Worm (Caenorhabditis elegans) whole organism, early embryonic: ENCODE measurements around the gene W04G3.7.

ENCODE experiments used
- F13C5.2 ChIP-seq: sonication (generic microtip); optimal IDR thresholded peaks from 2 replicates; lab custom pipeline; 2017; ENCODE audit warnings: mild to moderate bottlenecking, missing genetic modification characterization, inconsistent platforms, missing compliant biosample characterization
- aly-1 ChIP-seq: sonication (generic microtip); optimal IDR thresholded peaks from 2 replicates; lab custom pipeline; 2016; ENCODE audit warnings: missing genetic modification characterization, missing compliant biosample characterization
- ama-1 ChIP-seq: fragments of 150-350 bp; optimal IDR thresholded peaks from 2 replicates; lab custom pipeline; 2014
- ceh-13 ChIP-seq: fragments of 200-800 bp; sonication (Bioruptor generic); optimal IDR thresholded peaks from 2 replicates; lab custom pipeline; 2018; ENCODE audit warnings: mild to moderate bottlenecking, missing genetic modification characterization, missing compliant biosample characterization
- ceh-36 ChIP-seq: sonication (generic microtip); optimal IDR thresholded peaks from 2 replicates; lab custom pipeline; 2016; ENCODE audit warnings: missing genetic modification characterization, inconsistent platforms, missing compliant biosample characterization
- flt-1 ChIP-seq: fragments of 200-800 bp; sonication (Bioruptor generic); IDR thresholded peaks from 2 replicates; pipeline ENCODE4 v1.3.6; 2022; ENCODE audit warnings: missing genetic modification characterization, missing compliant biosample characterization
- hmbx-1 ChIP-seq: sonication (generic microtip); optimal IDR thresholded peaks from 2 replicates; lab custom pipeline; 2016; ENCODE audit warnings: mild to moderate bottlenecking, missing genetic modification characterization, missing compliant biosample characterization
- hmg-4 ChIP-seq: fragments of 200-800 bp; sonication (Bioruptor generic); optimal IDR thresholded peaks from 2 replicates; lab custom pipeline; 2018; ENCODE audit warnings: mild to moderate bottlenecking, missing genetic modification characterization, missing compliant biosample characterization
- hnd-1 ChIP-seq: sonication (generic microtip); optimal IDR thresholded peaks from 2 replicates; lab custom pipeline; 2016; ENCODE audit warnings: missing genetic modification characterization, missing compliant biosample characterization
- pes-1 ChIP-seq: fragments of 200-800 bp; sonication (Bioruptor generic); IDR thresholded peaks from 2 replicates; pipeline ENCODE4 v1.3.6; 2022; ENCODE audit warnings: missing genetic modification reagents, missing genetic modification characterization, missing compliant biosample characterization
- scrt-1 ChIP-seq: fragments of 200-800 bp; sonication (Bioruptor generic); IDR thresholded peaks from 2 replicates; pipeline ENCODE4 v1.3.6; 2022; ENCODE audit warnings: missing genetic modification characterization, missing compliant biosample characterization
- sea-1 ChIP-seq: fragments of 200-800 bp; sonication (Bioruptor generic); conservative IDR thresholded peaks from 2 replicates; pipeline ENCODE4 v1.3.6; 2022; ENCODE audit warnings: missing genetic modification characterization, missing compliant biosample characterization
- tbx-37 ChIP-seq: fragments of 200-800 bp; sonication (Bioruptor generic); conservative IDR thresholded peaks from 2 replicates; pipeline ENCODE4 v1.3.6; 2022; ENCODE audit warnings: missing genetic modification reagents, missing genetic modification characterization, missing compliant biosample characterization
- tra-4 ChIP-seq: sonication (generic microtip); optimal IDR thresholded peaks from 2 replicates; lab custom pipeline; 2017; ENCODE audit warnings: missing genetic modification characterization, missing compliant biosample characterization

DNA sequence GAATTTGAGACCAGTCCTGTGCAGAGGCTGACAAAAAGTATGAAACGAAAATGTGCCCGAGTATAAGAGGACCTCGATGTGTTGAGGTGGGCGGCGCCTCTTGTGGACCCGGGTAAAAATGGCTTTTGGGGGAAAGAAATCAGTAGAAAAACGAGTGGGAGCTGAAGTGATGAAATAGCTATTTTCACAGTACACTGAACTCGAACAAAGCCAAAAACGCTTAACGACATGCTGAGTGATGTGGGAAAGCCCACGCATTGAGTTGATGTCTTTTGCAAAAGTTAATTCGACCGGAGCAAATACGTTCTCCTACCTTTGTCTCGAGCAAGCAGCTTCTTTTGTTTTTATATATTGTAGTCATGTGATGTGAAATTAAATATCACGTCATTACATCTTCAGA is 31.7 kb upstream of the W04G3.7 start, which contains the start of gene nlp-66:
- TF ChIP-seq hnd-1 (tag; lab: Kevin White, UChicago) = no peak
- no peak for TF ChIP-seq pes-1 (GFP tag; lab: Robert Waterston, UW)
- TF ChIP-seq ama-1 = no peak
- TF ChIP-seq hmbx-1 (tag; lab: Kevin White, UChicago) = no peak
- no peak for TF ChIP-seq hmg-4
- no peak for TF ChIP-seq tbx-37 (GFP tag; lab: Robert Waterston, UW)
- no peak for TF ChIP-seq scrt-1 (GFP tag; lab: Robert Waterston, UW)
- no peak for TF ChIP-seq F13C5.2 (tag; lab: Kevin White, UChicago)
- no peak for TF ChIP-seq aly-1 (tag; lab: Kevin White, UChicago)
- no peak for TF ChIP-seq flt-1 (GFP tag; lab: Robert Waterston, UW)
- no peak for TF ChIP-seq ceh-13 (GFP tag; lab: Kevin White, UChicago)
- TF ChIP-seq tra-4 (tag; lab: Kevin White, UChicago) = no peak
- no peak for TF ChIP-seq sea-1
- TF ChIP-seq ceh-36 (tag; lab: Kevin White, UChicago) = no peak
